Worm (Caenorhabditis elegans) whole organism, L1 larva: ENCODE results near the gene sem-5.
A peak's percentile ranks its signal among the peaks of the same experiment; 100 is the strongest.

Experiments
- C16A3.4 ChIP-seq: fragments of 150-350 bp; optimal IDR thresholded peaks from 2 replicates; lab custom pipeline; 2014; ENCODE audit warnings: missing biosample characterization, missing genetic modification characterization
- C34B4.2 ChIP-seq: sonication (generic microtip); optimal IDR thresholded peaks from 2 replicates; lab custom pipeline; 2017; ENCODE audit warnings: mild to moderate bottlenecking, missing genetic modification characterization, missing compliant biosample characterization
- F16B12.6 ChIP-seq: fragments of 150-350 bp; optimal IDR thresholded peaks from 2 replicates; lab custom pipeline; 2014; ENCODE audit warnings: missing biosample characterization, missing genetic modification characterization
- aha-1 ChIP-seq: fragments of 150-350 bp; optimal IDR thresholded peaks from 2 replicates; lab custom pipeline; 2014; ENCODE audit warnings: missing biosample characterization, missing genetic modification characterization
- aly-2 ChIP-seq: fragments of 150-350 bp; optimal IDR thresholded peaks from 2 replicates; lab custom pipeline; 2014; ENCODE audit warnings: missing biosample characterization, missing genetic modification characterization
- ceh-88 ChIP-seq: fragments of 200-800 bp; sonication (Bioruptor generic); IDR thresholded peaks from 2 replicates; pipeline ENCODE4 v1.3.6; 2022; ENCODE audit warnings: missing genetic modification characterization, missing compliant biosample characterization
- dpl-1 ChIP-seq, 3 experiments: fragments of 150-350 bp in 2 of 3; sonication (generic microtip) in 1 of 3; optimal IDR thresholded peaks; 2 replicates each; lab custom pipeline; 2014 to 2017; ENCODE audit warnings: missing biosample characterization in 3 of 3, missing genetic modification characterization in 3 of 3, missing genetic modification reagents in 3 of 3
- efl-1 ChIP-seq, 4 experiments: fragments of 150-350 bp; optimal IDR thresholded peaks in 3 of 4; peaks in 1 of 4; 1 replicate in 1 of 4; 2 replicates in 3 of 4; lab custom pipeline; 2014; ENCODE audit warnings: missing biosample characterization in 2 of 4, missing genetic modification characterization in 2 of 4, missing genetic modification reagents in 2 of 4
- efl-3 ChIP-seq: fragments of 200-800 bp; sonication (Bioruptor generic); optimal IDR thresholded peaks from 2 replicates; lab custom pipeline; 2018; ENCODE audit warnings: mild to moderate bottlenecking, missing genetic modification characterization, missing compliant biosample characterization
- elt-2 ChIP-seq: sonication (generic microtip); optimal IDR thresholded peaks from 2 replicates; lab custom pipeline; 2016; ENCODE audit warnings: missing genetic modification characterization, mild to moderate bottlenecking, inconsistent platforms, missing compliant biosample characterization, missing genetic modification reagents
- elt-3 ChIP-seq, 6 experiments: fragments of 150-350 bp in 1 of 6; sonication (generic microtip); optimal IDR thresholded peaks; 2 replicates each; lab custom pipeline; 2017 to 2018; ENCODE audit warnings: missing biosample characterization in 6 of 6, missing genetic modification characterization in 6 of 6, inconsistent platforms in 1 of 6
- fkh-10 ChIP-seq: sonication (generic microtip); optimal IDR thresholded peaks from 2 replicates; lab custom pipeline; 2017; ENCODE audit warnings: missing biosample characterization, missing genetic modification reagents, missing genetic modification characterization
- fos-1 ChIP-seq: fragments of 150-350 bp; optimal IDR thresholded peaks from 2 replicates; lab custom pipeline; 2014; ENCODE audit warnings: missing biosample characterization, missing genetic modification characterization
- grh-1 ChIP-seq: fragments of 200-800 bp; sonication (Bioruptor generic); IDR thresholded peaks from 2 replicates; pipeline ENCODE4 v1.3.6; 2022; ENCODE audit warnings: missing genetic modification reagents, missing genetic modification characterization, missing compliant biosample characterization
- irx-1 ChIP-seq: sonication (generic microtip); optimal IDR thresholded peaks from 2 replicates; lab custom pipeline; 2016; ENCODE audit warnings: missing genetic modification characterization, missing compliant biosample characterization
- lin-13 ChIP-seq: fragments of 150-350 bp; optimal IDR thresholded peaks from 2 replicates; lab custom pipeline; 2014; ENCODE audit warnings: missing biosample characterization, missing genetic modification reagents, missing genetic modification characterization
- lin-14 ChIP-seq: fragments of 200-800 bp; sonication (Bioruptor generic); optimal IDR thresholded peaks from 2 replicates; lab custom pipeline; 2018; ENCODE audit warnings: mild to moderate bottlenecking, missing genetic modification characterization, moderate library complexity, missing compliant biosample characterization
- lin-15B ChIP-seq: fragments of 150-350 bp; sonication (generic microtip); optimal IDR thresholded peaks from 3 replicates; lab custom pipeline; 2014; ENCODE audit warnings: missing biosample characterization, missing genetic modification characterization
- lin-39 ChIP-seq: fragments of 150-350 bp; optimal IDR thresholded peaks from 2 replicates; lab custom pipeline; 2014; ENCODE audit warnings: missing biosample characterization, missing genetic modification reagents, missing genetic modification characterization
- lsy-2 ChIP-seq, 2 experiments: fragments of 150-350 bp; optimal IDR thresholded peaks; 2 replicates each; lab custom pipeline; 2014; ENCODE audit warnings: missing biosample characterization in 2 of 2, missing genetic modification characterization in 2 of 2
- mab-9 ChIP-seq: fragments of 200-800 bp; sonication (Bioruptor generic); IDR thresholded peaks from 2 replicates; pipeline ENCODE4 v1.3.6; 2022; ENCODE audit warnings: missing genetic modification reagents, missing genetic modification characterization, missing compliant biosample characterization
- mdl-1 ChIP-seq, 2 experiments: fragments of 150-350 bp; optimal IDR thresholded peaks; 2 replicates each; lab custom pipeline; 2014 to 2017; ENCODE audit warnings: missing biosample characterization in 2 of 2, missing genetic modification characterization in 2 of 2, inconsistent platforms in 1 of 2
- mef-2 ChIP-seq: fragments of 150-350 bp; optimal IDR thresholded peaks from 2 replicates; lab custom pipeline; 2014; ENCODE audit warnings: missing biosample characterization, missing genetic modification characterization
- nhr-11 ChIP-seq: fragments of 150-350 bp; optimal IDR thresholded peaks from 2 replicates; lab custom pipeline; 2014; ENCODE audit warnings: missing biosample characterization, missing genetic modification characterization
- nhr-19 ChIP-seq: fragments of 200-800 bp; sonication (Bioruptor generic); conservative IDR thresholded peaks from 2 replicates; pipeline ENCODE4 v1.3.6; 2022; ENCODE audit warnings: missing genetic modification characterization, missing compliant biosample characterization
- nhr-20 ChIP-seq: sonication (generic microtip); optimal IDR thresholded peaks from 2 replicates; lab custom pipeline; 2016; ENCODE audit warnings: mild to moderate bottlenecking, missing genetic modification characterization, missing compliant biosample characterization
- nhr-47 ChIP-seq: sonication (generic microtip); optimal IDR thresholded peaks from 2 replicates; lab custom pipeline; 2016; ENCODE audit warnings: mild to moderate bottlenecking, missing genetic modification characterization, moderate library complexity, missing compliant biosample characterization
- nhr-71 ChIP-seq: sonication (generic microtip); optimal IDR thresholded peaks from 2 replicates; lab custom pipeline; 2016; ENCODE audit warnings: mild to moderate bottlenecking, missing genetic modification characterization, moderate library complexity, missing compliant biosample characterization
- nhr-84 ChIP-seq: sonication (generic microtip); optimal IDR thresholded peaks from 2 replicates; lab custom pipeline; 2017; ENCODE audit warnings: missing biosample characterization, missing genetic modification characterization
- nhr-90 ChIP-seq: sonication (generic microtip); optimal IDR thresholded peaks from 2 replicates; lab custom pipeline; 2016; ENCODE audit warnings: mild to moderate bottlenecking, missing genetic modification characterization, missing compliant biosample characterization; ENCODE audit not compliant: poor library complexity
- pag-3 ChIP-seq: sonication (generic microtip); optimal IDR thresholded peaks from 2 replicates; lab custom pipeline; 2017; ENCODE audit warnings: missing genetic modification characterization, mild to moderate bottlenecking, missing compliant biosample characterization, antibody characterized with exemption, borderline replicate concordance; ENCODE audit not compliant: insufficient read depth
- pax-3 ChIP-seq: fragments of 200-800 bp; sonication (Bioruptor generic); optimal IDR thresholded peaks from 2 replicates; lab custom pipeline; 2018; ENCODE audit warnings: mild to moderate bottlenecking, missing genetic modification characterization, moderate library complexity, missing compliant biosample characterization
- pqm-1 ChIP-seq: sonication (generic microtip); optimal IDR thresholded peaks from 3 replicates; lab custom pipeline; 2017; ENCODE audit warnings: missing biosample characterization, missing genetic modification characterization
- rnt-1 ChIP-seq: sonication (generic microtip); optimal IDR thresholded peaks from 2 replicates; lab custom pipeline; 2016; ENCODE audit warnings: mild to moderate bottlenecking, missing genetic modification characterization, moderate library complexity, missing compliant biosample characterization
- skn-1 ChIP-seq: fragments of 150-350 bp; optimal IDR thresholded peaks from 2 replicates; lab custom pipeline; 2014; ENCODE audit warnings: missing biosample characterization, missing genetic modification characterization
- snu-23 ChIP-seq: sonication (generic microtip); optimal IDR thresholded peaks from 2 replicates; lab custom pipeline; 2016; ENCODE audit warnings: missing genetic modification characterization, missing compliant biosample characterization
- tbx-2 ChIP-seq: sonication (generic microtip); optimal IDR thresholded peaks from 2 replicates; lab custom pipeline; 2016; ENCODE audit warnings: missing genetic modification characterization, missing compliant biosample characterization
- unc-130 ChIP-seq: fragments of 150-350 bp; optimal IDR thresholded peaks from 2 replicates; lab custom pipeline; 2017; ENCODE audit warnings: missing biosample characterization, missing genetic modification characterization, inconsistent platforms
- unc-62 ChIP-seq: fragments of 150-350 bp; optimal IDR thresholded peaks from 2 replicates; lab custom pipeline; 2014; ENCODE audit warnings: missing biosample characterization, missing genetic modification reagents, missing genetic modification characterization
- unc-86 ChIP-seq: sonication (generic microtip); optimal IDR thresholded peaks from 2 replicates; lab custom pipeline; 2016; ENCODE audit warnings: missing genetic modification characterization, missing compliant biosample characterization
- unc-98 ChIP-seq: fragments of 200-800 bp; sonication (Bioruptor generic); IDR thresholded peaks from 2 replicates; pipeline ENCODE4 v1.3.6; 2022; ENCODE audit warnings: missing genetic modification characterization, missing compliant biosample characterization
- ztf-4 ChIP-seq: fragments of 150-350 bp; optimal IDR thresholded peaks from 2 replicates; lab custom pipeline; 2014; ENCODE audit warnings: missing biosample characterization, missing genetic modification characterization

Gene sem-5

DNA sequence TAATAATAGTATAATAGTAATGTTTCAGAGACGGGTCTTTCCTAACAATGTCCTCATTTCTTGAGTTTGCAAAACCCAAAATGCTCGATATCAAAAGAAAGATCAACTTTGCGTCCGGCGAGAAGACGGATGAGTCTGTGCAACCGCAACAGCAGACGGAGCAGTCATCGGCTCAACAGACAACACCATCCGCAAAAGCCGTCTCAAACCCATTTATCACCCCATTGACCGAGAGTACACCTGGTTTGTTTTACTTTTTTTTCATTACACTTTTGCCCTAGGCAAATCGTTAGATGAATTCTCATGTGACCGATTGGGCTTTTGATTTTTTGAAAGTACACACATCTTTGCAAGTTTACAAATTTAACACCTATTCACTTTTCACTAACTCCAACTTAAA lies 7.2 kb downstream of the sem-5 start, which contains the start of gene dct-1 (continued):
- TF ChIP-seq elt-3 (tag; optimal IDR thresholded peaks at IDR 0.05; lab: Kevin White, UChicago) (no peak), skn-1 (tag; lab: Kevin White, UChicago) (no peak), C16A3.4 (tag; lab: Kevin White, UChicago) (no peak), C34B4.2 (tag; lab: Kevin White, UChicago) (no peak), pqm-1 (tag; lab: Kevin White, UChicago) (no peak), fos-1 (tag; lab: Kevin White, UChicago) (no peak), nhr-11 (tag; lab: Kevin White, UChicago) (no peak), aly-2 (tag; lab: Kevin White, UChicago) (no peak), mdl-1 (tag; optimal IDR thresholded peaks at IDR 0.05; lab: Kevin White, UChicago) (peak in 1 of 2 experiments; percentile 21), efl-1 (optimal IDR thresholded peaks at IDR 0.05; lab: Kevin White, UChicago) (no peak), efl-1 (GFP tag; optimal IDR thresholded peaks at IDR 0.05 in 1 of 2; lab: Kevin White, UChicago) (peak in 1 of 2 experiments; percentile 55), pag-3 (tag; lab: Kevin White, UChicago) (no peak), unc-98 (GFP tag; lab: Robert Waterston, UW) (no peak), unc-130 (tag; lab: Kevin White, UChicago) (peak; percentile 16), lsy-2 (tag; optimal IDR thresholded peaks at IDR 0.05; lab: Kevin White, UChicago) (peak in 1 of 2 experiments; percentile 16), irx-1 (tag; lab: Kevin White, UChicago) (peak; percentile 8), lin-39 (tag; lab: Kevin White, UChicago) (peak; percentile 14), nhr-84 (tag; lab: Kevin White, UChicago) (no peak), tbx-2 (tag; lab: Kevin White, UChicago) (no peak), lin-14 (peak; percentile 62), snu-23 (GFP tag; lab: Kevin White, UChicago) (no peak)

ce11 chrX:7953695-7954094 lies 7.8 kb downstream of the sem-5 start:
- TF ChIP-seq C34B4.2 (tag; lab: Kevin White, UChicago) (no peak), efl-1 (optimal IDR thresholded peaks at IDR 0.05; lab: Kevin White, UChicago) (no peak), efl-1 (GFP tag; optimal IDR thresholded peaks at IDR 0.05 in 1 of 2; lab: Kevin White, UChicago) (peak in 1 of 2 experiments; percentile 8)
- TF ChIP-seq, all 84 proteins: peak for 1

ce11 chrX:7953063-7953337 lies 8.5 kb downstream of the sem-5 start:
- TF ChIP-seq skn-1 (tag; lab: Kevin White, UChicago) (peak; percentile 14), nhr-71 (tag; lab: Kevin White, UChicago) (peak; percentile 36), dpl-1 (GFP tag; optimal IDR thresholded peaks at IDR 0.05; lab: Kevin White, UChicago) (peak in 1 of 3 experiments; percentile 10), efl-3 (GFP tag; lab: Kevin White, UChicago) (no peak), nhr-90 (tag; lab: Kevin White, UChicago) (peak; percentile 29), nhr-47 (tag; lab: Kevin White, UChicago) (peak; percentile 36), mab-9 (GFP tag; lab: Robert Waterston, UW) (no peak)

- TF ChIP-seq efl-1 (optimal IDR thresholded peaks at IDR 0.05; lab: Kevin White, UChicago) (no peak), efl-1 (GFP tag; optimal IDR thresholded peaks at IDR 0.05 in 1 of 2; lab: Kevin White, UChicago) (peak in 1 of 2 experiments; percentile 75), nhr-19 (GFP tag; lab: Robert Waterston, UW) (peak; percentile 14; the same call in 1 of the 2 replicates), unc-62 (GFP tag; lab: Kevin White, UChicago) (no peak), efl-3 (GFP tag; lab: Kevin White, UChicago) (no peak), unc-86 (no peak), rnt-1 (tag; lab: Kevin White, UChicago) (peak; percentile 8), nhr-71 (tag; lab: Kevin White, UChicago) (peak; percentile 67), fkh-10 (GFP tag; lab: Kevin White, UChicago) (no peak), lin-13 (GFP tag; lab: Kevin White, UChicago) (no peak), lin-14 (peak; percentile 36), mef-2 (tag; lab: Kevin White, UChicago) (no peak), ceh-88 (GFP tag; lab: Robert Waterston, UW) (0 out of 2 replicates have a peak, but pooled peaks have one; percentile 30), grh-1 (GFP tag; lab: Robert Waterston, UW) (0 out of 2 replicates have a peak, but pooled peaks have one; percentile 16), ztf-4 (tag; lab: Kevin White, UChicago) (peak; percentile 42), F16B12.6 (tag; lab: Kevin White, UChicago) (no peak), lin-15B (no peak), nhr-90 (tag; lab: Kevin White, UChicago) (peak; percentile 60), nhr-20 (tag; lab: Kevin White, UChicago) (peak; percentile 39), elt-2 (tag; lab: Kevin White, UChicago) (peak; percentile 62), pax-3 (no peak), aha-1 (tag; lab: Kevin White, UChicago) (no peak), lin-39 (tag; lab: Kevin White, UChicago) (no peak)
Observed at ce11 chrX:7952226-7953062, 9.1 kb downstream of the sem-5 start.
